Fruit fly (Drosophila melanogaster) whole organism, wandering third instar larva: ENCODE measurements around the gene ida.

Experiments used
- Abd-B ChIP-seq: fragments of >200 bp; optimal IDR thresholded peaks from 2 replicates; lab custom pipeline; 2017; ENCODE audit warnings: missing biosample characterization, missing genetic modification characterization
- CG32264 ChIP-seq: fragments of 200-800 bp; sonication (Bioruptor generic); optimal IDR thresholded peaks from 2 replicates; lab custom pipeline; 2016; ENCODE audit warnings: missing biosample characterization, missing genetic modification characterization
- CrebA ChIP-seq: fragments of 200-800 bp; sonication (Bioruptor generic); optimal IDR thresholded peaks from 2 replicates; lab custom pipeline; 2016; ENCODE audit warnings: missing biosample characterization, mild to moderate bottlenecking, missing genetic modification characterization, borderline replicate concordance
- Dfd ChIP-seq: fragments of >200 bp; optimal IDR thresholded peaks from 2 replicates; lab custom pipeline; 2017; ENCODE audit warnings: missing biosample characterization, missing genetic modification characterization
- Dif ChIP-seq: fragments of 200-275, 200-300 bp; sonication (Bioruptor generic); optimal IDR thresholded peaks from 2 replicates; lab custom pipeline; 2018; ENCODE audit warnings: missing biosample characterization, missing genetic modification characterization; ENCODE audit not compliant: partially characterized antibody
- GATAd ChIP-seq: sonication (Bioruptor generic); optimal IDR thresholded peaks from 2 replicates; lab custom pipeline; 2016; ENCODE audit warnings: missing biosample characterization, missing genetic modification characterization
- HLH106 ChIP-seq: fragments of 200-800 bp; optimal IDR thresholded peaks from 3 replicates; lab custom pipeline; 2019; ENCODE audit warnings: missing biosample characterization, mild to moderate bottlenecking, missing genetic modification characterization, moderate library complexity
- Hnf4 ChIP-seq: fragments of 200-800 bp; sonication (Bioruptor generic); optimal IDR thresholded peaks from 2 replicates; lab custom pipeline; 2016; ENCODE audit warnings: missing biosample characterization, mild to moderate bottlenecking, missing genetic modification characterization
- Hr78 ChIP-seq: fragments of >200 bp; optimal IDR thresholded peaks from 2 replicates; lab custom pipeline; 2017; ENCODE audit warnings: missing biosample characterization, missing genetic modification characterization
- Hr83 ChIP-seq: fragments of 200-300 bp; sonication (Bioruptor generic); optimal IDR thresholded peaks from 2 replicates; lab custom pipeline; 2016; ENCODE audit warnings: missing biosample characterization, mild to moderate bottlenecking, missing genetic modification characterization, moderate library complexity; ENCODE audit not compliant: poor library complexity, severe bottlenecking
- Jra ChIP-seq: sonication (Bioruptor generic); optimal IDR thresholded peaks from 2 replicates; lab custom pipeline; 2016; ENCODE audit warnings: missing biosample characterization, missing genetic modification characterization
- Mio ChIP-seq: sonication (Bioruptor generic); optimal IDR thresholded peaks from 2 replicates; lab custom pipeline; 2016; ENCODE audit warnings: missing biosample characterization, missing genetic modification characterization
- Myc ChIP-seq: fragments of >200 bp; optimal IDR thresholded peaks from 2 replicates; lab custom pipeline; 2017
- OdsH ChIP-seq: fragments of 200-800 bp; sonication (Bioruptor generic); optimal IDR thresholded peaks from 2 replicates; lab custom pipeline; 2016; ENCODE audit warnings: missing biosample characterization, mild to moderate bottlenecking, missing genetic modification characterization
- Rel ChIP-seq, 2 experiments: fragments of 200-800 bp; sonication (Bioruptor generic) in 1 of 2; optimal IDR thresholded peaks; 2 replicates in 1 of 2; 3 replicates in 1 of 2; lab custom pipeline; 2016 to 2019; ENCODE audit warnings: mild to moderate bottlenecking in 2 of 2, missing biosample characterization in 2 of 2, missing genetic modification characterization in 2 of 2, moderate library complexity in 1 of 2
- Sp1 ChIP-seq: fragments of 200-800 bp; sonication (Bioruptor generic); optimal IDR thresholded peaks from 3 replicates; lab custom pipeline; 2019; ENCODE audit warnings: missing biosample characterization, mild to moderate bottlenecking, missing genetic modification characterization, moderate library complexity
- Vsx2 ChIP-seq: fragments of 200-300, 225-300 bp; sonication (Bioruptor generic); optimal IDR thresholded peaks from 2 replicates; lab custom pipeline; 2018; ENCODE audit warnings: missing biosample characterization, missing genetic modification characterization; ENCODE audit not compliant: partially characterized antibody
- br ChIP-seq: fragments of 200-800 bp; sonication (Bioruptor generic); optimal IDR thresholded peaks from 2 replicates; lab custom pipeline; 2016; ENCODE audit warnings: missing biosample characterization, missing genetic modification characterization
- dl ChIP-seq, 2 experiments: fragments of 175-275, 200-275 bp in 1 of 2; fragments of 200-275 bp in 1 of 2; sonication (Bioruptor generic); optimal IDR thresholded peaks; lab custom pipeline; 2018; ENCODE audit warnings: mild to moderate bottlenecking in 2 of 2, missing biosample characterization in 2 of 2, missing genetic modification characterization in 2 of 2, moderate library complexity in 2 of 2; ENCODE audit not compliant: partially characterized antibody in 2 of 2, insufficient read depth in 1 of 2
- dmrt93B ChIP-seq: fragments of 200-800 bp; sonication (Bioruptor generic); optimal IDR thresholded peaks from 2 replicates; lab custom pipeline; 2018; ENCODE audit warnings: missing biosample characterization, mild to moderate bottlenecking, missing genetic modification characterization
- dsf ChIP-seq: sonication (Bioruptor generic); optimal IDR thresholded peaks from 2 replicates; lab custom pipeline; 2016; ENCODE audit warnings: missing biosample characterization, missing genetic modification characterization, borderline replicate concordance
- ey ChIP-seq: fragments of 200-800 bp; sonication (Bioruptor generic); optimal IDR thresholded peaks from 2 replicates; lab custom pipeline; 2016; ENCODE audit warnings: missing biosample characterization, missing genetic modification characterization
- jim ChIP-seq: fragments of 175-275, 200-325 bp; sonication (Bioruptor generic); optimal IDR thresholded peaks from 2 replicates; lab custom pipeline; 2016; ENCODE audit warnings: missing biosample characterization, mild to moderate bottlenecking, missing genetic modification characterization
- lola ChIP-seq: fragments of >200 bp; optimal IDR thresholded peaks from 2 replicates; lab custom pipeline; 2017; ENCODE audit warnings: missing biosample characterization, missing genetic modification characterization
- pan ChIP-seq: fragments of >200 bp; optimal IDR thresholded peaks from 2 replicates; lab custom pipeline; 2017
- psq ChIP-seq: fragments of 200-800 bp; sonication (Bioruptor generic); optimal IDR thresholded peaks from 3 replicates; lab custom pipeline; 2017; ENCODE audit warnings: missing biosample characterization, mild to moderate bottlenecking, missing genetic modification characterization, moderate library complexity
- sage ChIP-seq: fragments of 200-800 bp; sonication (Bioruptor generic); optimal IDR thresholded peaks from 2 replicates; lab custom pipeline; 2016; ENCODE audit warnings: missing biosample characterization, mild to moderate bottlenecking, missing genetic modification characterization
- sv ChIP-seq: fragments of 200-800 bp; sonication (Bioruptor generic); optimal IDR thresholded peaks from 3 replicates; lab custom pipeline; 2016; ENCODE audit warnings: missing biosample characterization, missing genetic modification characterization
- tai ChIP-seq: sonication (Bioruptor generic); optimal IDR thresholded peaks from 2 replicates; lab custom pipeline; 2016; ENCODE audit warnings: missing biosample characterization, missing genetic modification characterization
- usp ChIP-seq: fragments of >200 bp; optimal IDR thresholded peaks from 2 replicates; lab custom pipeline; 2017; ENCODE audit warnings: missing biosample characterization, missing genetic modification characterization
- woc ChIP-seq: sonication (Bioruptor generic); optimal IDR thresholded peaks from 2 replicates; lab custom pipeline; 2016; ENCODE audit warnings: missing biosample characterization, mild to moderate bottlenecking, missing genetic modification characterization

The ida gene

DNA sequence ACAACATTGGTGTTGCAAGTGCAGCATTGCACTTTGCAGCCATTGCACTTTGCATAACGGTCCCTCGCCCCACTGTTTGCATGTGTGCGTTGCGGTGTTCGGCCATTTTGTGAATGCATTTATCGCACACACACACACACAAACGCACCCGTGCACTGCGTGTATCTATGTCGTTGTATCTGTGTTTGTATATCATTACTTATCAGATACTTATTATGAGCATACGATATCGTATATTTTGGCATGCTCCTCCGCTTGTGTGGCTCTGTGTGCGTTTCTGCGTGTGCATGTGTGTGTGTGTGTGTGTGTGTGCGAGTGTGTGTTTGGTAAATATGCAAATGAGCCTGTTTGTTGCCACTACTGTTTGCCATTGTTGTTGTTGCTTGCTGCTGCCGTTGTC is 28.3 kb upstream of the ida start:
- TF ChIP-seq Dfd (GFP tag; lab: Kevin White, UChicago) = peak; percentile 67
- no peak for TF ChIP-seq br (GFP tag; lab: Kevin White, UChicago)

DNA sequence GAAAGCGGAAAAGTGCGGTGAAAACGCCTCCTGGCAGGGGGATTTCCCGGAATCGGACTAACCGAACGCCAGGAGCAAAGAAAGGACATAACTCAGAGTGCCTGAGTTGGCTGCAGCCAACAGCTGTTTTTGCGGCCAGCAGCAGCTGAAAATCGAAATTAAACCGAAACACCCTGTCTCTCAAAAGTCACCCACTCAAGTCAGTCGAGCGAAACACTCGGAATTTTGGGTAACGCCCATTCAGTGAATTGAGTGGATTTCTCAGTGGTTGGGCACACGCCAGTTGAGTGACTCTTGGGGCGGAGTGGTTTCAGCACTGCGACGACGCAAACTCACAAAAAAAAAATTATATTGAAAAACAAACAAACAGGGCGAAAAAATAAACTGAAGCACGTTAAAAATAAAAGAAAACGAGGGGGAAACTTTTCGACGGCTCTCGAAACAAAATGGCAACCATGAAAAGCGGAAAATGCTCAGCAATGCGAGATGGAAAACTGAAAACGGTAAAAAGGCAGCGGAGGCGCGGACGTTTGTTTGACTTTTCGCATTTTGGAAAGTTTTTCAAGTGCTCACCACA is 26.3 kb upstream of the ida start:
- no peak for TF ChIP-seq CG32264
- TF ChIP-seq CrebA (GFP tag; lab: Kevin White, UChicago) = peak; percentile 18
- TF ChIP-seq Vsx2 = no peak
- TF ChIP-seq Rel (GFP tag; optimal IDR thresholded peaks at IDR 0.05; lab: Kevin White, UChicago) = peak; percentile 57
- TF ChIP-seq Rel (tag; optimal IDR thresholded peaks at IDR 0.05; lab: Kevin White, UChicago) = peak; percentile 38
- no peak for TF ChIP-seq psq (GFP tag; lab: Kevin White, UChicago)
- no peak for TF ChIP-seq Hr83 (GFP tag; lab: Kevin White, UChicago)
- no peak for TF ChIP-seq woc (GFP tag; lab: Kevin White, UChicago)
- peak; percentile 69 for TF ChIP-seq Sp1 (GFP tag; lab: Kevin White, UChicago)
- TF ChIP-seq lola (GFP tag; lab: Kevin White, UChicago) = no peak
- TF ChIP-seq Hnf4 (GFP tag; lab: Kevin White, UChicago) = no peak

DNA sequence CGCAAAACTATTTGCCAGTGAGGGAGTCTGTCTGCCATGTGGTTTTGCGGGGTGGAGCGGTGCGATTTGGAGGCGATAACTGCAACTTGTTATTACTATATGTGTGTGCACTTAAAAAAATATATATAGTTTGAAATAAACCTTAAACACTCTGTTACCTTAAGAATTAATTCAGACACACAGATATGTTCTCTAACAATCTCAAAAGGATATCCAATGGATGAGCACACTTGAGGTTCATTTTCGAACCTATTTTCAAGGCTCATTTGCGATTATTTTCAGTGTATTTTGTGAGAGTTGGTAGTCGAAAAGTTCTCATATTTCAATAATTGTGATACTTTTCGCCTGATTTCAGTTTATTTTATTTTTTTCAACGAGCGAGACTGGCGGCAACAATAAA is 23.1 kb upstream of the ida start:
- TF ChIP-seq pan (no peak), jim (GFP tag; lab: Kevin White, UChicago) (no peak), HLH106 (tag; lab: Kevin White, UChicago) (no peak), Dif (GFP tag; lab: Kevin White, UChicago) (no peak), CG32264 (no peak), Rel (GFP tag; optimal IDR thresholded peaks at IDR 0.05; lab: Kevin White, UChicago) (no peak), Rel (tag; optimal IDR thresholded peaks at IDR 0.05; lab: Kevin White, UChicago) (no peak), Jra (GFP tag; lab: Kevin White, UChicago) (no peak), sv (no peak), dmrt93B (GFP tag; lab: Kevin White, UChicago) (no peak), Hnf4 (GFP tag; lab: Kevin White, UChicago) (no peak), woc (GFP tag; lab: Kevin White, UChicago) (no peak), Myc (lab: Kevin White, UChicago) (no peak), psq (GFP tag; lab: Kevin White, UChicago) (no peak), Mio (GFP tag; lab: Kevin White, UChicago) (no peak), OdsH (no peak), Hr83 (GFP tag; lab: Kevin White, UChicago) (no peak), Abd-B (no peak)

DNA sequence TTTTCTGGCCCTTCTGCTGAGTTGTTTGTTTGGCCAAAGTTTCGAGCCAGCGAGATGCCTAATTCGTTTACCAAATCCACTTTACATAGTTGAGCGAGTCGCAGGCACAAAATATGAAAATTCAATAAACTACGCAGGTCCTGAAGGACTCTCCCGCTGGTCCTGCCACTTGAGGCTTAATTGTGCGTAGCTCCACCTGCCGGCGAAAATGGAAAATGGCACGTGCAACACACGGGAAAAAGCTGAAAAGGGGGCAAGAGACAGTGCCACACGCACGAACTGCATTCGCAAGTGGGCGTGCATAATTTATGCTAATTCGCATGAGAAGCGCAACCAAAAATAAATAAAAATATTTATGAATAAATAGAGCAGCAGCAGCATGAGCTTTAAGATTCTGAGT is 19.2 kb upstream of the ida start:
- no peak for TF ChIP-seq tai (GFP tag; lab: Kevin White, UChicago)
- no peak for TF ChIP-seq dl (GFP tag; optimal IDR thresholded peaks at IDR 0.05; lab: Kevin White, UChicago; ENCODE audit: insufficient read depth in 1 of 2, partially characterized antibody in 2 of 2)
- no peak for TF ChIP-seq woc (GFP tag; lab: Kevin White, UChicago)
- TF ChIP-seq OdsH = no peak
- TF ChIP-seq usp (GFP tag; lab: Kevin White, UChicago) = no peak
- no peak for TF ChIP-seq Jra (GFP tag; lab: Kevin White, UChicago)
- no peak for TF ChIP-seq dsf (GFP tag; lab: Kevin White, UChicago)
- no peak for TF ChIP-seq psq (GFP tag; lab: Kevin White, UChicago)
- TF ChIP-seq Rel (GFP tag; optimal IDR thresholded peaks at IDR 0.05; lab: Kevin White, UChicago) = no peak
- TF ChIP-seq Rel (tag; optimal IDR thresholded peaks at IDR 0.05; lab: Kevin White, UChicago) = no peak
- TF ChIP-seq Abd-B = no peak
- no peak for TF ChIP-seq lola (GFP tag; lab: Kevin White, UChicago)
- no peak for TF ChIP-seq sage (GFP tag; lab: Kevin White, UChicago)
- no peak for TF ChIP-seq dmrt93B (GFP tag; lab: Kevin White, UChicago)
- TF ChIP-seq ey (GFP tag; lab: Kevin White, UChicago) = no peak
- no peak for TF ChIP-seq HLH106 (tag; lab: Kevin White, UChicago)
- TF ChIP-seq Hr78 (GFP tag; lab: Kevin White, UChicago) = no peak
- no peak for TF ChIP-seq GATAd (GFP tag; lab: Kevin White, UChicago)
- TF ChIP-seq, all 38 proteins: peak for 0
